Fruit fly (Drosophila melanogaster) whole organism, embryonic: ENCODE measurements around the gene CG43291.
A peak's percentile ranks its signal among the peaks of the same experiment; 100 is the strongest.

Source experiments
- Aef1 ChIP-seq: fragments of 200-800 bp; sonication (Bioruptor generic); IDR thresholded peaks from 3 replicates; pipeline ENCODE4 v1.3.6; 2022; ENCODE audit warnings: missing biosample characterization, missing genetic modification characterization
- Bgb ChIP-seq: fragments of 200-800 bp; sonication (Bioruptor generic); IDR thresholded peaks from 2 replicates; pipeline ENCODE4 v1.3.6; 2022; ENCODE audit warnings: missing biosample characterization, missing genetic modification characterization; ENCODE audit not compliant: partially characterized antibody
- Bteb2 ChIP-seq: fragments of 200-800 bp; sonication (Bioruptor generic); optimal IDR thresholded peaks from 2 replicates; lab custom pipeline; 2016; ENCODE audit warnings: missing biosample characterization, missing genetic modification characterization
- CG10267 ChIP-seq: fragments of 200-800 bp; sonication (Bioruptor generic); optimal IDR thresholded peaks from 2 replicates; lab custom pipeline; 2018; ENCODE audit warnings: missing biosample characterization, mild to moderate bottlenecking, missing genetic modification characterization, moderate library complexity
- CG10366 ChIP-seq: fragments of 200-800 bp; sonication (Bioruptor generic); IDR thresholded peaks from 2 replicates; pipeline ENCODE4 v1.3.6; 2022; ENCODE audit warnings: missing biosample characterization, missing genetic modification characterization
- CG11456 ChIP-seq: fragments of 200-800 bp; sonication (Bioruptor generic); IDR thresholded peaks from 3 replicates; pipeline ENCODE4 v1.3.6; 2022; ENCODE audit warnings: missing biosample characterization, missing genetic modification characterization
- CG11504 ChIP-seq: fragments of 200-800 bp; sonication (Bioruptor generic); optimal IDR thresholded peaks from 3 replicates; lab custom pipeline; 2019; ENCODE audit warnings: missing biosample characterization, mild to moderate bottlenecking, missing genetic modification characterization, moderate library complexity
- CG12659 ChIP-seq: fragments of 200-800 bp; sonication (Bioruptor generic); optimal IDR thresholded peaks from 3 replicates; lab custom pipeline; 2017; ENCODE audit warnings: mild to moderate bottlenecking, missing biosample characterization, missing genetic modification reagents, missing genetic modification characterization
- CG14441 ChIP-seq: fragments of 200-800 bp; sonication (Bioruptor generic); IDR thresholded peaks from 2 replicates; pipeline ENCODE4 v1.3.6; 2022; ENCODE audit warnings: missing biosample characterization, missing genetic modification characterization
- CG16813 ChIP-seq: fragments of 200-800 bp; sonication (Bioruptor generic); IDR thresholded peaks from 3 replicates; pipeline ENCODE4 v1.3.6; 2022; ENCODE audit warnings: missing biosample characterization, missing genetic modification characterization; ENCODE audit not compliant: partially characterized antibody
- CG18619 ChIP-seq: fragments of 200-800 bp; sonication (Bioruptor generic); optimal IDR thresholded peaks from 3 replicates; lab custom pipeline; 2017; ENCODE audit warnings: missing biosample characterization, mild to moderate bottlenecking, missing genetic modification characterization
- CG2120 ChIP-seq: fragments of 200-800 bp; sonication (Bioruptor generic); optimal IDR thresholded peaks from 3 replicates; lab custom pipeline; 2016; ENCODE audit warnings: missing biosample characterization, missing genetic modification characterization
- CG2712 ChIP-seq: fragments of 200-800 bp; optimal IDR thresholded peaks from 3 replicates; lab custom pipeline; 2019; ENCODE audit warnings: missing biosample characterization, mild to moderate bottlenecking, missing genetic modification characterization, moderate library complexity
- CG3281 ChIP-seq: fragments of 200-800 bp; sonication (Bioruptor generic); optimal IDR thresholded peaks from 3 replicates; lab custom pipeline; 2017; ENCODE audit warnings: missing biosample characterization, mild to moderate bottlenecking, missing genetic modification characterization
- CG34422 ChIP-seq: fragments of 200-800 bp; sonication (Bioruptor generic); IDR thresholded peaks from 3 replicates; pipeline ENCODE4 v1.3.6; 2022; ENCODE audit warnings: missing biosample characterization, missing genetic modification characterization
- CG4328 ChIP-seq: fragments of 200-800 bp; sonication (Bioruptor generic); optimal IDR thresholded peaks from 3 replicates; lab custom pipeline; 2017; ENCODE audit warnings: missing biosample characterization, missing genetic modification reagents, missing genetic modification characterization
- CG43689 ChIP-seq: fragments of 200-800 bp; sonication (Bioruptor generic); IDR thresholded peaks from 2 replicates; pipeline ENCODE4 v1.3.6; 2022; ENCODE audit warnings: missing biosample characterization, missing genetic modification characterization
- CG7556 ChIP-seq: fragments of 200-800 bp; sonication (Bioruptor generic); optimal IDR thresholded peaks from 2 replicates; lab custom pipeline; 2017; ENCODE audit warnings: missing biosample characterization, mild to moderate bottlenecking, missing genetic modification characterization
- CG7963 ChIP-seq: fragments of 200-800 bp; sonication (Bioruptor generic); IDR thresholded peaks from 3 replicates; pipeline ENCODE4 v1.3.6; 2022; ENCODE audit warnings: missing biosample characterization, missing genetic modification characterization; ENCODE audit not compliant: partially characterized antibody
- Dad ChIP-seq: fragments of 200-800 bp; sonication (Bioruptor generic); optimal IDR thresholded peaks from 3 replicates; lab custom pipeline; 2016; ENCODE audit warnings: missing biosample characterization, missing genetic modification characterization
- HLHmδ ChIP-seq: fragments of 200-800 bp; sonication (Bioruptor generic); optimal IDR thresholded peaks from 2 replicates; lab custom pipeline; 2018; ENCODE audit warnings: missing biosample characterization, mild to moderate bottlenecking, missing genetic modification characterization, moderate library complexity
- Hr51 ChIP-seq, 2 experiments: fragments of 200-800 bp; sonication (Bioruptor generic); optimal IDR thresholded peaks; 2 replicates in 1 of 2; 3 replicates in 1 of 2; lab custom pipeline; 2016 to 2018; ENCODE audit warnings: missing biosample characterization in 2 of 2, missing genetic modification characterization in 2 of 2, mild to moderate bottlenecking in 1 of 2, moderate library complexity in 1 of 2
- Med ChIP-seq: fragments of 200-800 bp; sonication (Bioruptor generic); peaks from one replicate; lab custom pipeline; 2016; ENCODE audit warnings: missing biosample characterization, missing genetic modification characterization, mild to moderate bottlenecking, inconsistent platforms, moderate library complexity
- Nf-YA ChIP-seq: fragments of 200-800 bp; sonication (Bioruptor generic); IDR thresholded peaks from 2 replicates; pipeline ENCODE4 v1.3.6; 2022; ENCODE audit warnings: missing biosample characterization, missing genetic modification characterization
- Nf-YC ChIP-seq: fragments of 200-800 bp; optimal IDR thresholded peaks from 3 replicates; lab custom pipeline; 2019; ENCODE audit warnings: missing biosample characterization, mild to moderate bottlenecking, missing genetic modification characterization, moderate library complexity
- Oaz ChIP-seq: fragments of 200-800 bp; sonication (Bioruptor generic); IDR thresholded peaks from 2 replicates; pipeline ENCODE4 v1.3.6; 2022; ENCODE audit warnings: missing biosample characterization, missing genetic modification characterization
- Oli ChIP-seq: fragments of 200-800 bp; sonication (Bioruptor generic); optimal IDR thresholded peaks from 2 replicates; lab custom pipeline; 2018; ENCODE audit warnings: missing biosample characterization, mild to moderate bottlenecking, missing genetic modification characterization, moderate library complexity
- ac ChIP-seq: fragments of 200-800 bp; sonication (Bioruptor generic); optimal IDR thresholded peaks from 3 replicates; lab custom pipeline; 2017; ENCODE audit warnings: missing biosample characterization, mild to moderate bottlenecking, missing genetic modification characterization
- al ChIP-seq: fragments of 200-800 bp; sonication (Bioruptor generic); IDR thresholded peaks from 2 replicates; pipeline ENCODE4 v1.3.6; 2022; ENCODE audit warnings: missing biosample characterization, missing genetic modification characterization
- az2 ChIP-seq: fragments of 200-800 bp; sonication (Bioruptor generic); optimal IDR thresholded peaks from 3 replicates; lab custom pipeline; 2016; ENCODE audit warnings: missing biosample characterization, missing genetic modification characterization
- cad ChIP-seq: fragments of >200 bp; optimal IDR thresholded peaks from 2 replicates; lab custom pipeline; 2017; ENCODE audit warnings: missing biosample characterization, missing genetic modification characterization
- cato ChIP-seq: fragments of 200-800 bp; sonication (Bioruptor generic); optimal IDR thresholded peaks from 2 replicates; lab custom pipeline; 2016; ENCODE audit warnings: missing biosample characterization, missing genetic modification characterization, borderline replicate concordance
- chn ChIP-seq: fragments of 200-800 bp; sonication (Bioruptor generic); optimal IDR thresholded peaks from 2 replicates; lab custom pipeline; 2016; ENCODE audit warnings: missing biosample characterization, missing genetic modification characterization
- dan ChIP-seq: fragments of 200-800 bp; sonication (Bioruptor generic); IDR thresholded peaks from 2 replicates; pipeline ENCODE4 v1.3.6; 2022; ENCODE audit warnings: missing biosample characterization, missing genetic modification characterization
- dm ChIP-seq: fragments of 200-800 bp; sonication (Bioruptor generic); optimal IDR thresholded peaks from 3 replicates; lab custom pipeline; 2016; ENCODE audit warnings: missing biosample characterization, missing genetic modification characterization
- dmrt99B ChIP-seq: fragments of 200-800 bp; sonication (Bioruptor generic); optimal IDR thresholded peaks from 2 replicates; lab custom pipeline; 2018; ENCODE audit warnings: missing biosample characterization, mild to moderate bottlenecking, missing genetic modification characterization, moderate library complexity
- ewg ChIP-seq: fragments of 200-800 bp; sonication (Bioruptor generic); optimal IDR thresholded peaks from 3 replicates; lab custom pipeline; 2017; ENCODE audit warnings: mild to moderate bottlenecking, missing biosample characterization, missing genetic modification reagents, missing genetic modification characterization
- gfzf ChIP-seq: fragments of 200-800 bp; sonication (Bioruptor generic); optimal IDR thresholded peaks from 2 replicates; lab custom pipeline; 2016; ENCODE audit warnings: missing biosample characterization, mild to moderate bottlenecking, missing genetic modification characterization, moderate library complexity
- gt ChIP-seq: fragments of 200-800 bp; sonication (Bioruptor generic); IDR thresholded peaks from 2 replicates; pipeline ENCODE4 v1.3.6; 2022; ENCODE audit warnings: missing biosample characterization, missing genetic modification characterization
- pan ChIP-seq, 4 experiments: fragments of >200 bp in 3 of 4; fragments of 200-800 bp in 1 of 4; sonication (Bioruptor generic) in 1 of 4; optimal IDR thresholded peaks in 3 of 4; IDR thresholded peaks in 1 of 4; 2 replicates each; pipeline versions ENCODE4 v1.3.6 to Lab custom; 2017 to 2022; ENCODE audit warnings: missing biosample characterization in 2 of 4, missing genetic modification characterization in 2 of 4, mixed read lengths in 1 of 4
- pfk ChIP-seq: fragments of 200-800 bp; sonication (Bioruptor generic); optimal IDR thresholded peaks from 2 replicates; lab custom pipeline; 2018; ENCODE audit warnings: missing biosample characterization, mild to moderate bottlenecking, missing genetic modification characterization, moderate library complexity
- sc ChIP-seq, 3 experiments: fragments of >200 bp in 2 of 3; fragments of 200-800 bp in 1 of 3; sonication (Bioruptor generic) in 1 of 3; optimal IDR thresholded peaks; 2 replicates in 2 of 3; 3 replicates in 1 of 3; lab custom pipeline; 2017; ENCODE audit warnings: mild to moderate bottlenecking in 1 of 3, missing biosample characterization in 1 of 3, missing genetic modification characterization in 1 of 3, missing genetic modification reagents in 1 of 3
- sens-2 ChIP-seq: fragments of 200-800 bp; sonication (Bioruptor generic); IDR thresholded peaks from 2 replicates; pipeline ENCODE4 v1.3.6; 2022; ENCODE audit warnings: missing biosample characterization, missing genetic modification characterization
- slbo ChIP-seq: fragments of 200-800 bp; sonication (Bioruptor generic); IDR thresholded peaks from 2 replicates; pipeline ENCODE4 v1.3.6; 2022; ENCODE audit warnings: missing biosample characterization, missing genetic modification characterization
- sqz ChIP-seq: fragments of 200-800 bp; sonication (Bioruptor generic); optimal IDR thresholded peaks from 3 replicates; lab custom pipeline; 2018; ENCODE audit warnings: missing biosample characterization, mild to moderate bottlenecking, missing genetic modification characterization
- twi ChIP-seq: fragments of 200-800 bp; optimal IDR thresholded peaks from 2 replicates; lab custom pipeline; 2019; ENCODE audit warnings: missing biosample characterization, mild to moderate bottlenecking, missing genetic modification characterization, moderate library complexity
- wdn ChIP-seq: fragments of 200-800 bp; sonication (Bioruptor generic); IDR thresholded peaks from 2 replicates; pipeline ENCODE4 v1.3.6; 2022; ENCODE audit warnings: missing biosample characterization, missing genetic modification characterization
- zfh2 ChIP-seq: fragments of 200-800 bp; sonication (Bioruptor generic); optimal IDR thresholded peaks from 2 replicates; lab custom pipeline; 2016; ENCODE audit warnings: missing biosample characterization, missing genetic modification characterization

CG43291 gene

dm6 chr3R:14285059-14285953 is 40.8 kb upstream of the CG43291 start (continued):
- TF ChIP-seq az2 (GFP tag; lab: Kevin White, UChicago) (peak; percentile 12), sens-2 (GFP tag; lab: Robert Waterston, UW) (no peak), sqz (GFP tag; lab: Kevin White, UChicago) (no peak), CG7963 (GFP tag; lab: Robert Waterston, UW) (no peak), CG2120 (peak; percentile 26), dmrt99B (tag; lab: Kevin White, UChicago) (peak; percentile 31), Med (GFP tag; lab: Kevin White, UChicago) (peak; percentile 83), CG10366 (no peak), CG11504 (tag; lab: Kevin White, UChicago) (peak; percentile 35), chn (GFP tag; lab: Kevin White, UChicago) (no peak), ewg (GFP tag; lab: Kevin White, UChicago) (peak; percentile 3), CG16813 (GFP tag; lab: Robert Waterston, UW) (no peak), gt (GFP tag; lab: Robert Waterston, UW) (no peak), cato (GFP tag; lab: Kevin White, UChicago) (no peak), Oaz (GFP tag; lab: Robert Waterston, UW) (no peak), CG10267 (tag; lab: Kevin White, UChicago) (no peak), Dad (GFP tag; lab: Kevin White, UChicago) (no peak), dan (GFP tag; lab: Robert Waterston, UW) (no peak), cad (GFP tag; lab: Kevin White, UChicago) (peak; percentile 45), pan (optimal IDR thresholded peaks at IDR 0.05; lab: Kevin White, UChicago) (no peak), pan (GFP tag; optimal IDR thresholded peaks at IDR 0.05 in 1 of 2, IDR thresholded peaks at IDR 0.05 in 1 of 2) (no peak), CG43689 (no peak), CG11456 (GFP tag; lab: Robert Waterston, UW) (no peak), gfzf (GFP tag; lab: Kevin White, UChicago) (no peak), zfh2 (GFP tag; lab: Kevin White, UChicago) (no peak), CG7556 (GFP tag; lab: Kevin White, UChicago) (no peak), ac (no peak), dm (no peak), twi (tag; lab: Kevin White, UChicago) (no peak), pfk (GFP tag; lab: Kevin White, UChicago) (no peak), Aef1 (GFP tag; lab: Robert Waterston, UW) (no peak), CG34422 (GFP tag; lab: Robert Waterston, UW) (no peak), HLHmδ (GFP tag; lab: Kevin White, UChicago) (no peak), CG18619 (no peak), Nf-YC (tag; lab: Kevin White, UChicago) (no peak), sc (optimal IDR thresholded peaks at IDR 0.05; lab: Kevin White, UChicago) (no peak), sc (GFP tag; optimal IDR thresholded peaks at IDR 0.05; lab: Kevin White, UChicago) (peak; percentile 19), wdn (GFP tag; lab: Robert Waterston, UW) (no peak), Bteb2 (GFP tag; lab: Kevin White, UChicago) (no peak), al (GFP tag; lab: Robert Waterston, UW) (no peak), CG14441 (GFP tag; lab: Robert Waterston, UW) (no peak), slbo (no peak), Nf-YA (GFP tag; lab: Robert Waterston, UW) (no peak), CG2712 (tag; lab: Kevin White, UChicago) (peak; percentile 4), Oli (tag; lab: Kevin White, UChicago) (peak; percentile 34), CG12659 (GFP tag; lab: Kevin White, UChicago) (peak; percentile 13), CG4328 (GFP tag; lab: Kevin White, UChicago) (no peak), Bgb (no peak), CG3281 (peak; percentile 9), Hr51 (GFP tag; optimal IDR thresholded peaks at IDR 0.05; lab: Kevin White, UChicago) (peak in 1 of 2 experiments; percentile 11)
